Fruit fly (Drosophila melanogaster) whole organism, adult: ENCODE results near the gene Ir94a.

Experiments
- CG12768 ChIP-seq: fragments of 200-800 bp; sonication (Bioruptor generic); optimal IDR thresholded peaks from 2 replicates; lab custom pipeline; 2017; ENCODE audit warnings: missing biosample characterization, missing genetic modification characterization, mild to moderate bottlenecking, moderate library complexity, missing genetic modification reagents
- CG14711 ChIP-seq: fragments of 200-800 bp; sonication (Bioruptor generic); optimal IDR thresholded peaks from 2 replicates; lab custom pipeline; 2018; ENCODE audit warnings: missing biosample characterization, mild to moderate bottlenecking, missing genetic modification characterization, moderate library complexity
- CG1620 ChIP-seq: fragments of 200-800 bp; sonication (Bioruptor generic); optimal IDR thresholded peaks from 2 replicates; lab custom pipeline; 2016; ENCODE audit warnings: missing biosample characterization, missing genetic modification characterization
- CG5204 ChIP-seq: fragments of 200-800 bp; sonication (Bioruptor generic); optimal IDR thresholded peaks from 2 replicates; lab custom pipeline; 2016; ENCODE audit warnings: missing biosample characterization, missing genetic modification characterization
- CG7045 ChIP-seq: fragments of 200-800 bp; sonication (Bioruptor generic); optimal IDR thresholded peaks from 2 replicates; lab custom pipeline; 2017; ENCODE audit warnings: missing biosample characterization, mild to moderate bottlenecking, missing genetic modification characterization
- CG7101 ChIP-seq: fragments of 200-800 bp; sonication (Bioruptor generic); optimal IDR thresholded peaks from 2 replicates; lab custom pipeline; 2018; ENCODE audit warnings: missing biosample characterization, mild to moderate bottlenecking, missing genetic modification characterization, moderate library complexity
- Hr96 ChIP-seq: fragments of 200-800 bp; sonication (Bioruptor generic); optimal IDR thresholded peaks from 2 replicates; lab custom pipeline; 2016; ENCODE audit warnings: missing biosample characterization, missing genetic modification characterization
- Mnt ChIP-seq: fragments of 200-800 bp; sonication (Bioruptor generic); optimal IDR thresholded peaks from 2 replicates; lab custom pipeline; 2016; ENCODE audit warnings: missing biosample characterization, mild to moderate bottlenecking, missing genetic modification characterization
- cic ChIP-seq: fragments of 200-800 bp; sonication (Bioruptor generic); optimal IDR thresholded peaks from 2 replicates; lab custom pipeline; 2017; ENCODE audit warnings: missing biosample characterization, mild to moderate bottlenecking, missing genetic modification characterization, moderate library complexity
- cnc ChIP-seq, 2 experiments: fragments of >200 bp; optimal IDR thresholded peaks; 2 replicates each; lab custom pipeline; 2017
- kay ChIP-seq: fragments of 200-800 bp; sonication (Bioruptor generic); peaks from one replicate; lab custom pipeline; 2016; ENCODE audit warnings: missing biosample characterization, missing genetic modification characterization, borderline replicate concordance
- pad ChIP-seq: fragments of 200-800 bp; sonication (Bioruptor generic); optimal IDR thresholded peaks from 3 replicates; lab custom pipeline; 2017; ENCODE audit warnings: missing biosample characterization, missing genetic modification characterization, mild to moderate bottlenecking, moderate library complexity, missing genetic modification reagents
- tj ChIP-seq: fragments of 200-800 bp; sonication (Bioruptor generic); optimal IDR thresholded peaks from 3 replicates; lab custom pipeline; 2017; ENCODE audit warnings: missing biosample characterization, mild to moderate bottlenecking, missing genetic modification characterization, moderate library complexity
- toe ChIP-seq: fragments of 200-800 bp; sonication (Bioruptor generic); optimal IDR thresholded peaks from 2 replicates; lab custom pipeline; 2016; ENCODE audit warnings: missing biosample characterization, missing genetic modification characterization

- TF ChIP-seq toe (GFP tag; lab: Kevin White, UChicago) (no peak), Hr96 (GFP tag; lab: Kevin White, UChicago) (no peak), CG7045 (GFP tag; lab: Kevin White, UChicago) (no peak), Mnt (GFP tag; lab: Kevin White, UChicago) (no peak), CG5204 (GFP tag; lab: Kevin White, UChicago) (no peak), cic (no peak), kay (GFP tag; lab: Kevin White, UChicago) (no peak), CG1620 (GFP tag; lab: Kevin White, UChicago) (no peak), pad (no peak), CG7101 (tag; lab: Kevin White, UChicago) (no peak), CG14711 (tag; lab: Kevin White, UChicago) (no peak), tj (GFP tag; lab: Kevin White, UChicago) (no peak), cnc (optimal IDR thresholded peaks at IDR 0.05; lab: Kevin White, UChicago) (no peak), CG12768 (no peak)
These were observed 6.5 kb downstream of the Ir94a start, which contains the start of gene CG42390 for dm6 chr3R:22119761-22120160.
